Worm (Caenorhabditis elegans) whole organism, L1 larva: ENCODE data around the gene rpap-2.

Experiments
- alr-1 ChIP-seq: fragments of 200-800 bp; sonication (Bioruptor generic); optimal IDR thresholded peaks from 2 replicates; lab custom pipeline; 2018; ENCODE audit warnings: borderline replicate concordance, mild to moderate bottlenecking, missing genetic modification characterization, missing compliant biosample characterization
- ceh-90 ChIP-seq: sonication (generic microtip); optimal IDR thresholded peaks from 2 replicates; lab custom pipeline; 2016; ENCODE audit warnings: missing genetic modification characterization, missing compliant biosample characterization
- elt-2 ChIP-seq: sonication (generic microtip); optimal IDR thresholded peaks from 2 replicates; lab custom pipeline; 2016; ENCODE audit warnings: missing genetic modification characterization, mild to moderate bottlenecking, inconsistent platforms, missing compliant biosample characterization, missing genetic modification reagents
- lin-13 ChIP-seq: fragments of 150-350 bp; optimal IDR thresholded peaks from 2 replicates; lab custom pipeline; 2014; ENCODE audit warnings: missing biosample characterization, missing genetic modification reagents, missing genetic modification characterization
- lsy-2 ChIP-seq, 2 experiments: fragments of 150-350 bp; optimal IDR thresholded peaks; 2 replicates each; lab custom pipeline; 2014; ENCODE audit warnings: missing biosample characterization in 2 of 2, missing genetic modification characterization in 2 of 2
- nhr-11 ChIP-seq: fragments of 150-350 bp; optimal IDR thresholded peaks from 2 replicates; lab custom pipeline; 2014; ENCODE audit warnings: missing biosample characterization, missing genetic modification characterization
- nhr-20 ChIP-seq: sonication (generic microtip); optimal IDR thresholded peaks from 2 replicates; lab custom pipeline; 2016; ENCODE audit warnings: mild to moderate bottlenecking, missing genetic modification characterization, missing compliant biosample characterization
- nhr-28 ChIP-seq: fragments of 150-350 bp; optimal IDR thresholded peaks from 2 replicates; lab custom pipeline; 2014; ENCODE audit warnings: missing biosample characterization, missing genetic modification characterization
- nhr-90 ChIP-seq: sonication (generic microtip); optimal IDR thresholded peaks from 2 replicates; lab custom pipeline; 2016; ENCODE audit warnings: mild to moderate bottlenecking, missing genetic modification characterization, missing compliant biosample characterization; ENCODE audit not compliant: poor library complexity
- unc-86 ChIP-seq: sonication (generic microtip); optimal IDR thresholded peaks from 2 replicates; lab custom pipeline; 2016; ENCODE audit warnings: missing genetic modification characterization, missing compliant biosample characterization
- ztf-11 ChIP-seq, 2 experiments: sonication (generic microtip); optimal IDR thresholded peaks; 2 replicates each; lab custom pipeline; 2016 to 2017; ENCODE audit warnings: missing genetic modification characterization in 2 of 2, missing biosample characterization in 1 of 2, missing compliant biosample characterization in 1 of 2
- ztf-4 ChIP-seq: fragments of 150-350 bp; optimal IDR thresholded peaks from 2 replicates; lab custom pipeline; 2014; ENCODE audit warnings: missing biosample characterization, missing genetic modification characterization

DNA sequence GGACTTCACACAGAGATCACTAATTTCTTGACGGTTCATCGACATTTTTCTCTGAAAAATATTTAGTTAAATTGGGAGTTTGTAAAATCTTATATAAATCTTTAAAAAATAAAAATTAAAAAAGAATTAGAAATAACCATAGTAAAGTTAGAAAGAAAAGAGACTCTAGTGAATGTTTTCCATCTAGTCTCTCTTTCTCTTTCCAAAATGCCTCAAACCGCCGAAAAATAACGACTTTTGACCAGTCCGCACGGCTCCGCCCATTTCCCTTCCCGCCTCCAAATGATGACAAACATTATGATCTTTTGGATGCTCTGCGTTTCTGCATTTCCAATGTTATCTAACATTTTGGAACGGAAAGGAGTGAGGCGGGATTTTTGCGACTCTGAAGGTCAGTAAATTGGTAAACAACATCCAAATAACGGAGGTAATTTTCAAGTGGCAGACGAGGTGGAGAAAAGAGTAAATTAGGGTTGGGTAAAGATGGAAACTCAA is 44.5 kb upstream of the rpap-2 start, which contains the start of gene glb-1:
- TF ChIP-seq nhr-11 (no peak), ztf-4 (tag; lab: Kevin White, UChicago) (no peak), alr-1 (no peak), lin-13 (GFP tag; lab: Kevin White, UChicago) (no peak), ztf-11 (tag; optimal IDR thresholded peaks at IDR 0.05; lab: Kevin White, UChicago) (no peak), elt-2 (tag; lab: Kevin White, UChicago) (no peak), lsy-2 (tag; optimal IDR thresholded peaks at IDR 0.05; lab: Kevin White, UChicago) (peak; percentile 17), nhr-90 (tag; lab: Kevin White, UChicago) (no peak), unc-86 (tag; lab: Kevin White, UChicago) (no peak), nhr-28 (tag; lab: Kevin White, UChicago) (no peak), nhr-20 (tag; lab: Kevin White, UChicago) (peak; percentile 67), ceh-90 (tag; lab: Kevin White, UChicago) (no peak)
